Worm (Caenorhabditis elegans): ENCODE measurements around the gene C44B7.7.
A peak's percentile ranks its signal among the peaks of the same experiment; 100 is the strongest.
"Not testable (repeated sequence)": the region's sequence is repeated elsewhere in the genome, so short reads cannot be mapped to it uniquely, and the experiment has no call there.

C44B7.7 gene

DNA sequence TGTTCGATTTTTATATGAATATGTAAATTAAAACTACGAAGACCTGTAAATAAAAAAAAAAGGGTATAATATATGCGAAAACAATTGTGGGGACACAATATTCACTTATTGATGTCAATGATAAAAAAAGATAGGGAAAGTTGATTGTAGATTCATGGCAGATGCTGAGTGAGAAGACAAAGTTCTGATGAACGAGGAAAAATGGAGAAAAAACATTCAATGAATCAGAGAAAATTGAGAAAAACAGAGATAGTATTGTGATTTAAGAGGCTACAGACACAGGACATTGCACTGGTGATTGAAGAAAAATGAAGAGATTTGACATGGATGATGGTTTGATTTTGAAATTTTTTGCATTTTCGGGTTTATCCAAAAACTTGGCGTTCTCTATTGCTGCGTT lies 28.7 kb upstream of the C44B7.7 start (continued):
- peak in 1 of 2 experiments; percentile 9 for TF ChIP-seq mdl-1 (tag; optimal IDR thresholded peaks at IDR 0.05)

DNA sequence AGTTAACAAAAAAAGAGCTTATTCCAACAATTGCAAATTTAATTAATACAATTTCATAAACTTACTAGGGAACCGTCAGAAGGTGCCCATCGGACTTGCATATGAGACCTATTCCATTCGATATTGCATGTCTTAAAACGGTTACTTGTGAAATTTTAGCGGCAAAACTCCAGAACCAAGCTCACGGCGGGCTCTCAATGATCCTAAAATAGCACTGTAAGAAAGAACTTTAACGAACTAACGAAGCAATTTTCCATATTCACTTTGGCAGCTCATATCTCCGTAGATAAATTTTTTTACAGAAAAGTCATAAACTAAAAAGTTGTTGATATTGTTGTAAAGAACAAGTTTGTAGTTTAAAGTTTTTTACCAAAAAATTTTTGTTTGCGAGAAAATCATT lies 27.7 kb upstream of the C44B7.7 start, which contains the start of gene B0252.3:
TSS of gene B0252.3 (minus strand) at position 101 of the 400 bp plus-strand sequence.
- TF ChIP-seq unc-62 (GFP tag; optimal IDR thresholded peaks at IDR 0.05 in 1 of 2): peak in 1 of 2 experiments; percentile 75
- TF ChIP-seq unc-62 (tag; optimal IDR thresholded peaks at IDR 0.05): not testable (repeated sequence)

DNA sequence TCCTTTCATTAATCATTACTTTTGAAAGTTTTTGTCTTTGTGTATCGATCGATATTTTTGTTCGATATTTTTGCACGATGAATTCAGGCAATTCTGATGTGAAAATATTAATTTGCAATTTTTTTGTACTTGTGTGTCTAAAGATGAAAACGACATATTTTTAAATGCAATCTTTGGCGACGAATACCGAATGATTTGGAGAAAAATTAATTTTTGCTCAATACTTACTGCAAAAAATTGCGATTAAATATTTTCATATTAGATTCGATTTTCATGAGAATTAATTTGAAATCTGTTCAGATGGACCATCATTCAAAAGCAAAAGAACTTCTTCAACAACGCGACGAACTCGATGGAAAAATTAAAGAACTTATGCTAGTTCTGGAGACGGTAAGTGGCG lies 21.8 kb upstream of the C44B7.7 start, which contains the start of gene psmd-9:
TSS of gene psmd-9 (plus strand) at position 301 of the 400 bp plus-strand sequence.
- no peak for TF ChIP-seq Y105C5A.15 (GFP tag; IDR thresholded peaks at IDR 0.05)
- TF ChIP-seq snpc-4 (tag; optimal IDR thresholded peaks at IDR 0.05): no peak
- no peak for TF ChIP-seq nhr-6 (tag; optimal IDR thresholded peaks at IDR 0.05)
- TF ChIP-seq lin-38 (GFP tag; IDR thresholded peaks at IDR 0.05): no peak
- no peak for TF ChIP-seq ama-1 (optimal IDR thresholded peaks at IDR 0.05)
- TF ChIP-seq snpc-1.2 (GFP tag; IDR thresholded peaks at IDR 0.05): no peak
- TF ChIP-seq sdz-12 (GFP tag; optimal IDR thresholded peaks at IDR 0.05): no peak
- no peak for TF ChIP-seq pha-4 (GFP tag; IDR thresholded peaks at IDR 0.05)
- TF ChIP-seq pha-4 (tag; optimal IDR thresholded peaks at IDR 0.05): no peak
- no peak for TF ChIP-seq daf-19 (GFP tag; conservative IDR thresholded peaks at IDR 0.05)
- TF ChIP-seq rbr-2 (tag; optimal IDR thresholded peaks at IDR 0.05): no peak
- no peak for TF ChIP-seq zag-1 (tag; optimal IDR thresholded peaks at IDR 0.05)
- TF ChIP-seq aha-1 (tag): no peak

DNA sequence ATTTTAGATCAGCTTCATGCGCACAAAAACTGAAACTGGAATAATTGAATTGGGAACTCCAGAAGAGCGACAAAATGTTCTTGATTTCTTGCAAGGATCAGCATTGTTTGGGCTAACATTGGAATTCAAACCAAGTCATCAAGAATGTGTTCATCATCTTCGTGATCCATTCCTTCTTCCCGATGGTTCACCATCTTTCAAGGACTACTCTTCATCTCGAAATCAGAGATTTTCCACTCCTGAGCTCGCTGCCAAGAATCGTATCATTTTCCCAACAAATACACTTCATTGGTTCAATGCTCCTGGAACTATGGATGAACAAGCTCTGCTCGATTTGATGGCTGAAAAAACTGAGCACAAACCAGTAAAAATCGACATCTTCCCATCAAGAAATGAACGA lies 20.7 kb upstream of the C44B7.7 start:
- TF ChIP-seq Y75B8A.6 (GFP tag; IDR thresholded peaks at IDR 0.05) (no peak), sdz-12 (GFP tag; optimal IDR thresholded peaks at IDR 0.05) (no peak), aha-1 (tag) (peak; percentile 82), F44E2.7 (GFP tag; IDR thresholded peaks at IDR 0.05) (no peak), unc-62 (GFP tag; optimal IDR thresholded peaks at IDR 0.05 in 1 of 2) (peak in 1 of 2 experiments; percentile 84), unc-62 (tag; optimal IDR thresholded peaks at IDR 0.05) (no peak), daf-16 (GFP tag; optimal IDR thresholded peaks at IDR 0.05) (no peak), daf-16 (tag; optimal IDR thresholded peaks at IDR 0.05) (no peak), F37D6.2 (tag; optimal IDR thresholded peaks at IDR 0.05) (no peak), nhr-11 (tag; optimal IDR thresholded peaks at IDR 0.05) (no peak), nhr-77 (tag; optimal IDR thresholded peaks at IDR 0.05) (no peak), ZK337.2 (GFP tag; IDR thresholded peaks at IDR 0.05) (no peak)

DNA sequence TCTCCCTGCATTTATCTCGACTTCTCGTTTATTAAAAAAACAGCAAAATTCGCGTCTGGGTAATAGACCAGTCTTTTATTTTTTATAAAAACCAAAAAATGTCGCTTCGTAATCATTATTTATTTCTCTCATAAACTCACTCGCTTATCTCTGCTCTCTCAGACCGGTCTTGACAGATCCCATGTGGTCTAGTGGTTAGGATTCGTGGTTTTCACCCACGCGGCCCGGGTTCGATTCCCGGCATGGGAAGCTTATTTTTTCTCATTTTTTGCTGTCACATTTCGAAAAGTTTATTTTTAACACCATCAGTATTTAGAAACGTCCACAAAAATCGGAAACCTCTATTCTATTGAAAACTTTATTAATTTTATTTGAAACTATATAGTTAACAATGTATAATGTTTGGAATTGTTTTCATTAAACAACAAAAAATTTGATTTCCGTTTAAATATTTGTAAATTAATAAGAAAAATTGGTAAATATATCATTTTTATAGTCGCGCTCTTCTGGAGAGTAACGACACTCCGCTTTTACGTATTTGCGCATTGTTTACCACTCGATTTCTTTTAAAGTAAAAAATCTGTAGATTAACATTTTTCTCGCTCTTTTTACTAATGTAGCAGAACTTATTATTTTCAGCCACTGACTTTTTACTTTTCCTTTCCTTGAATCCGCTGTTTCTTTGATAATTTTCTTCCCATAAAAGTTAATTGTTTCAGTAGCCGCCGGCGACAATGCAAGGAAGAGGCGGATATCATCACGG lies 18.2 kb upstream of the C44B7.7 start, which contains the start of gene hrpl-1:
TSS of gene hrpl-1 (plus strand) at position 713 of the 763 bp plus-strand sequence.
- TF ChIP-seq lin-39 (tag; optimal IDR thresholded peaks at IDR 0.05) (no peak), madf-5 (GFP tag; IDR thresholded peaks at IDR 0.05) (no peak), dmd-8 (GFP tag; IDR thresholded peaks at IDR 0.05) (0 out of 2 replicates have a peak, but pooled peaks have one; percentile 42), D1046.2 (GFP tag; IDR thresholded peaks at IDR 0.05) (0 out of 2 replicates have a peak, but pooled peaks have one; percentile 16), arid-1 (GFP tag; conservative IDR thresholded peaks at IDR 0.05) (0 out of 2 replicates have a peak, but pooled peaks have one; percentile 26), ama-1 (optimal IDR thresholded peaks at IDR 0.05) (no peak), hlh-11 (tag; optimal IDR thresholded peaks at IDR 0.05) (peak; percentile 3), ceh-20 (GFP tag; IDR thresholded peaks at IDR 0.05) (peak; percentile 11; the same call in 1 of the 2 replicates), lim-7 (GFP tag; IDR thresholded peaks at IDR 0.05) (peak; percentile 69), dve-1 (tag; optimal IDR thresholded peaks at IDR 0.05; ENCODE audit: insufficient read depth) (peak; percentile 33), ztf-7 (tag; optimal IDR thresholded peaks at IDR 0.05) (no peak), saeg-2 (GFP tag; IDR thresholded peaks at IDR 0.05) (no peak), vab-7 (GFP tag; IDR thresholded peaks at IDR 0.05) (peak; percentile 36; the same call in 1 of the 2 replicates), mes-2 (tag; optimal IDR thresholded peaks at IDR 0.05; ENCODE audit: poor library complexity, severe bottlenecking) (peak; percentile 61), ZK546.5 (tag; optimal IDR thresholded peaks at IDR 0.05) (no peak), nhr-6 (tag; optimal IDR thresholded peaks at IDR 0.05) (no peak), fos-1 (tag; optimal IDR thresholded peaks at IDR 0.05) (no peak), egl-43 (GFP tag; IDR thresholded peaks at IDR 0.05) (peak; percentile 71), lin-38 (GFP tag; IDR thresholded peaks at IDR 0.05) (peak; percentile 62), nhr-77 (tag; optimal IDR thresholded peaks at IDR 0.05) (no peak), F44E2.7 (GFP tag; IDR thresholded peaks at IDR 0.05) (no peak), set-16 (GFP tag; IDR thresholded peaks at IDR 0.05) (no peak), aha-1 (tag) (peak; percentile 41), lin-15B (tag; optimal IDR thresholded peaks at IDR 0.05) (no peak), unc-62 (GFP tag; optimal IDR thresholded peaks at IDR 0.05 in 1 of 2) (peak in 1 of 2 experiments; percentile 28), unc-62 (tag; optimal IDR thresholded peaks at IDR 0.05) (no peak)
